Worm (Caenorhabditis elegans) whole organism, L4/young adult: ENCODE data around the gene ZC513.2.

Experiments used
- W03F9.2 ChIP-seq: fragments of 150-350 bp; optimal IDR thresholded peaks from 2 replicates; lab custom pipeline; 2014; ENCODE audit warnings: missing biosample characterization, missing genetic modification characterization
- dao-5 ChIP-seq: sonication (generic microtip); optimal IDR thresholded peaks from 2 replicates; lab custom pipeline; 2016; ENCODE audit warnings: missing genotype, missing genetic modification characterization, moderate library complexity, missing compliant biosample characterization
- him-1 ChIP-seq: sonication (generic microtip); optimal IDR thresholded peaks from 2 replicates; lab custom pipeline; 2016; ENCODE audit warnings: missing genotype, missing genetic modification reagents, missing genetic modification characterization, missing compliant biosample characterization

DNA sequence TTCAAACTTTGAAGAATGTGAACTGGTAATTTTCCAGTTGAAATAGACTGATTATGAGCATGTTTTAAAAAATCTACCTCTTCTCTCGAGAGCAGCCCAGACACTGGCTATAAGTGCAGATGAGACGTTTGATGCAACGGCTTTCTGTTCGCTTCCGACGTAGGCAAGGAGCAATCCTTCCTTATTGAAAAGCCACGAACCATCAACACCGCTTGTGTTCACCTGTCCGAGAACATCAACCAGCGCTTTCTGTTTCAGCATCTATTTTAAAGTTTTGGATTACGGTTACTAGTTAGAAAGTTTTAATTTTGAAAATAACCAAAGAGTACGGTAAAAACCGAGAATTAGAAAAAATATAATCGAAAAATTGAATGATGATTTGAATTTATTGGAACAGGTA is 43.4 kb upstream of the ZC513.2 start, which contains the start of gene lmtr-2:
- TF ChIP-seq him-1 (tag; lab: Kevin White, UChicago) (no peak), W03F9.2 (tag; lab: Kevin White, UChicago) (no peak), dao-5 (tag; lab: Kevin White, UChicago) (no peak)
